Worm (Caenorhabditis elegans) whole organism, early embryonic: Measurements from ENCODE around the gene Y73B6BL.288.

Experiments
- B0310.2 ChIP-seq: sonication (generic microtip); optimal IDR thresholded peaks from 2 replicates; lab custom pipeline; 2016; ENCODE audit warnings: mild to moderate bottlenecking, missing genetic modification characterization, missing compliant biosample characterization
- aly-1 ChIP-seq: sonication (generic microtip); optimal IDR thresholded peaks from 2 replicates; lab custom pipeline; 2016; ENCODE audit warnings: missing genetic modification characterization, missing compliant biosample characterization
- ama-1 ChIP-seq: fragments of 150-350 bp; optimal IDR thresholded peaks from 2 replicates; lab custom pipeline; 2014
- hmg-4 ChIP-seq: fragments of 200-800 bp; sonication (Bioruptor generic); optimal IDR thresholded peaks from 2 replicates; lab custom pipeline; 2018; ENCODE audit warnings: mild to moderate bottlenecking, missing genetic modification characterization, missing compliant biosample characterization

DNA sequence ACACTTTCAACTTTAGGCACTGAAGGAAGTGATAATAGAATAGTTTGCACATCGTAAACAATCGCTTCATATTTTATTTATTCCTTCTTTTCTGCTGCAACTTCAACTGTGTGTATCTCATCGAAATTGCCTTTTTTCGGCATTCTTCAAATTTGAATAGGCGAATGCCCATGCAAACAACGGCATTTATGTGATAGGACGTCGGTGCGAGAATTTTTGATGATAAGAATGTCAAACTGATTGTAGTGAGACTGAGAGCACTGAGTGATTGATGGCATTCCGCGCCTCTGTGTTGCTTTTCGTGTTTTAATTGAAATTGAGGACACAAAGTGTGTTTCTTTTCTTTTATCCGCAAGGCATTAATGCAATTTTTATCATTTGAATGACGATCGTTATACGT is 11.5 kb downstream of the Y73B6BL.288 start:
- no peak for TF ChIP-seq hmg-4 (GFP tag; lab: Kevin White, UChicago)
- no peak for TF ChIP-seq B0310.2 (tag; lab: Kevin White, UChicago)
- TF ChIP-seq ama-1 (lab: Kevin White, UChicago): no peak
- TF ChIP-seq aly-1: no peak
